Worm (Caenorhabditis elegans) whole organism, L4 larva: ENCODE data around the gene C50D2.6.

Source experiments
- D1046.2 ChIP-seq: fragments of 200-800 bp; sonication (Bioruptor generic); IDR thresholded peaks from 2 replicates; pipeline ENCODE4 v1.3.6; 2022; ENCODE audit warnings: missing genetic modification characterization, missing compliant biosample characterization
- T20F7.1 ChIP-seq: fragments of 200-800 bp; sonication (Bioruptor generic); optimal IDR thresholded peaks from 2 replicates; lab custom pipeline; 2018; ENCODE audit warnings: mild to moderate bottlenecking, missing genetic modification characterization, missing compliant biosample characterization
- Y5F2A.4 ChIP-seq: fragments of 200-800 bp; sonication (Bioruptor generic); optimal IDR thresholded peaks from 2 replicates; lab custom pipeline; 2018; ENCODE audit warnings: mild to moderate bottlenecking, missing genetic modification characterization, missing compliant biosample characterization
- Y75B8A.6 ChIP-seq: fragments of 200-800 bp; sonication (Bioruptor generic); IDR thresholded peaks from 2 replicates; pipeline ENCODE4 v1.3.6; 2022; ENCODE audit warnings: missing genetic modification reagents, missing genetic modification characterization, missing compliant biosample characterization
- ZK337.2 ChIP-seq: fragments of 200-800 bp; sonication (Bioruptor generic); IDR thresholded peaks from 2 replicates; pipeline ENCODE4 v1.3.6; 2022; ENCODE audit warnings: missing genetic modification reagents, missing genetic modification characterization, missing compliant biosample characterization
- aha-1 ChIP-seq: fragments of 150-350 bp; peaks from one replicate; lab custom pipeline; 2014; ENCODE audit warnings: missing biosample characterization, missing genetic modification characterization
- ama-1 ChIP-seq: fragments of 150-350 bp; optimal IDR thresholded peaks from 2 replicates; lab custom pipeline; 2014; ENCODE audit warnings: inconsistent platforms, mixed read lengths
- arid-1 ChIP-seq: fragments of 200-800 bp; sonication (Bioruptor generic); conservative IDR thresholded peaks from 2 replicates; pipeline ENCODE4 v1.3.6; 2022; ENCODE audit warnings: missing genetic modification reagents, missing genetic modification characterization, missing compliant biosample characterization
- attf-4 ChIP-seq: sonication (generic microtip); optimal IDR thresholded peaks from 3 replicates; lab custom pipeline; 2017; ENCODE audit warnings: missing biosample characterization, missing genetic modification characterization
- daf-12 ChIP-seq: fragments of 150-350 bp; optimal IDR thresholded peaks from 2 replicates; lab custom pipeline; 2014; ENCODE audit warnings: missing biosample characterization, missing genetic modification reagents, missing genetic modification characterization
- dmd-8 ChIP-seq: fragments of 200-800 bp; sonication (Bioruptor generic); IDR thresholded peaks from 2 replicates; pipeline ENCODE4 v1.3.6; 2022; ENCODE audit warnings: missing genetic modification characterization, missing compliant biosample characterization
- dpl-1 ChIP-seq: fragments of 150-350 bp; optimal IDR thresholded peaks from 2 replicates; lab custom pipeline; 2014; ENCODE audit warnings: missing biosample characterization, missing genetic modification reagents, missing genetic modification characterization
- egl-27 ChIP-seq: sonication (generic microtip); optimal IDR thresholded peaks from 3 replicates; lab custom pipeline; 2017; ENCODE audit warnings: missing biosample characterization, missing genetic modification reagents, missing genetic modification characterization
- egl-43 ChIP-seq: fragments of 200-800 bp; sonication (Bioruptor generic); IDR thresholded peaks from 2 replicates; pipeline ENCODE4 v1.3.6; 2022; ENCODE audit warnings: missing genetic modification reagents, missing genetic modification characterization, missing compliant biosample characterization
- fos-1 ChIP-seq: fragments of 150-350 bp; optimal IDR thresholded peaks from 2 replicates; lab custom pipeline; 2014; ENCODE audit warnings: missing biosample characterization, missing genetic modification characterization
- gei-8 ChIP-seq: fragments of 200-800 bp; sonication (Bioruptor generic); optimal IDR thresholded peaks from 2 replicates; lab custom pipeline; 2018; ENCODE audit warnings: mild to moderate bottlenecking, missing genetic modification characterization, missing compliant biosample characterization
- hif-1 ChIP-seq, 2 experiments: sonication (generic microtip); optimal IDR thresholded peaks; 2 replicates each; lab custom pipeline; 2016 to 2017; ENCODE audit warnings: missing compliant biosample characterization in 2 of 2, missing genetic modification characterization in 2 of 2, missing genetic modification reagents in 2 of 2, missing genotype in 2 of 2, mild to moderate bottlenecking in 1 of 2
- hlh-11 ChIP-seq: fragments of 200-800 bp; sonication (Bioruptor generic); optimal IDR thresholded peaks from 2 replicates; lab custom pipeline; 2018; ENCODE audit warnings: mild to moderate bottlenecking, missing genetic modification characterization, missing compliant biosample characterization
- hmg-1.1 ChIP-seq: fragments of 200-800 bp; sonication (Bioruptor generic); IDR thresholded peaks from 2 replicates; pipeline ENCODE4 v1.3.6; 2022; ENCODE audit warnings: missing genetic modification reagents, missing genetic modification characterization, missing compliant biosample characterization
- lin-13 ChIP-seq: fragments of 150-350 bp; optimal IDR thresholded peaks from 2 replicates; lab custom pipeline; 2014; ENCODE audit warnings: missing biosample characterization, missing genetic modification reagents, missing genetic modification characterization
- lin-15B ChIP-seq: fragments of 150-350 bp; sonication (generic microtip); optimal IDR thresholded peaks from 3 replicates; lab custom pipeline; 2014; ENCODE audit warnings: missing biosample characterization, missing genetic modification characterization
- lin-38 ChIP-seq: fragments of 200-800 bp; sonication (Bioruptor generic); IDR thresholded peaks from 2 replicates; pipeline ENCODE4 v1.3.6; 2022; ENCODE audit warnings: missing genetic modification reagents, missing genetic modification characterization, missing compliant biosample characterization
- lir-3 ChIP-seq: sonication (generic microtip); optimal IDR thresholded peaks from 2 replicates; lab custom pipeline; 2016; ENCODE audit warnings: mild to moderate bottlenecking, missing genetic modification characterization, missing compliant biosample characterization
- lsy-2 ChIP-seq, 2 experiments: fragments of 150-350 bp in 1 of 2; sonication (generic microtip) in 1 of 2; optimal IDR thresholded peaks; 2 replicates each; lab custom pipeline; 2014 to 2017; ENCODE audit warnings: missing biosample characterization in 2 of 2, missing genetic modification characterization in 2 of 2
- madf-5 ChIP-seq, 2 experiments: fragments of 200-800 bp; sonication (Bioruptor generic); IDR thresholded peaks; 2 replicates each; pipeline ENCODE4 v1.3.6; 2022; ENCODE audit warnings: missing compliant biosample characterization in 2 of 2, missing genetic modification characterization in 2 of 2
- mdl-1 ChIP-seq, 2 experiments: fragments of 150-350 bp in 1 of 2; sonication (generic microtip) in 1 of 2; optimal IDR thresholded peaks; 2 replicates each; lab custom pipeline; 2014 to 2017; ENCODE audit warnings: missing biosample characterization in 2 of 2, missing genetic modification characterization in 2 of 2
- nhr-102 ChIP-seq: sonication (generic microtip); optimal IDR thresholded peaks from 2 replicates; lab custom pipeline; 2016; ENCODE audit warnings: mild to moderate bottlenecking, missing genetic modification characterization, moderate library complexity, missing compliant biosample characterization
- nhr-11 ChIP-seq: fragments of 150-350 bp; optimal IDR thresholded peaks from 2 replicates; lab custom pipeline; 2014; ENCODE audit warnings: missing biosample characterization, missing genetic modification characterization
- nhr-111 ChIP-seq: fragments of 200-800 bp; sonication (Bioruptor generic); optimal IDR thresholded peaks from 2 replicates; lab custom pipeline; 2018; ENCODE audit warnings: mild to moderate bottlenecking, missing genetic modification characterization, missing compliant biosample characterization
- nhr-25 ChIP-seq: sonication (generic microtip); optimal IDR thresholded peaks from 2 replicates; lab custom pipeline; 2017; ENCODE audit warnings: missing genetic modification characterization, mild to moderate bottlenecking, missing compliant biosample characterization, antibody characterized with exemption, moderate library complexity, borderline replicate concordance; ENCODE audit not compliant: insufficient read depth
- nhr-28 ChIP-seq: fragments of 150-350 bp; optimal IDR thresholded peaks from 2 replicates; lab custom pipeline; 2014; ENCODE audit warnings: missing biosample characterization, missing genetic modification characterization
- nhr-41 ChIP-seq: fragments of 200-800 bp; sonication (Bioruptor generic); IDR thresholded peaks from 2 replicates; pipeline ENCODE4 v1.3.6; 2022; ENCODE audit warnings: missing genetic modification reagents, missing genetic modification characterization, missing compliant biosample characterization
- nhr-76 ChIP-seq: fragments of 150-350 bp; optimal IDR thresholded peaks from 2 replicates; lab custom pipeline; 2014; ENCODE audit warnings: missing biosample characterization, missing genetic modification characterization
- pha-4 ChIP-seq, 2 experiments: fragments of 150-350 bp in 1 of 2; fragments of 200-800 bp in 1 of 2; sonication (Bioruptor generic) in 1 of 2; IDR thresholded peaks in 1 of 2; optimal IDR thresholded peaks in 1 of 2; 2 replicates each; pipeline versions ENCODE4 v1.3.6 to Lab custom; 2014 to 2022; ENCODE audit warnings: missing genetic modification characterization in 2 of 2, missing genetic modification reagents in 2 of 2, missing biosample characterization in 1 of 2, missing compliant biosample characterization in 1 of 2
- php-3 ChIP-seq: fragments of 200-800 bp; sonication (Bioruptor generic); IDR thresholded peaks from 2 replicates; pipeline ENCODE4 v1.3.6; 2022; ENCODE audit warnings: missing genetic modification reagents, missing genetic modification characterization, missing compliant biosample characterization
- rbr-2 ChIP-seq: sonication (generic microtip); optimal IDR thresholded peaks from 2 replicates; lab custom pipeline; 2016; ENCODE audit warnings: missing genotype, missing genetic modification characterization, missing compliant biosample characterization
- saeg-2 ChIP-seq: fragments of 200-800 bp; sonication (Bioruptor generic); IDR thresholded peaks from 2 replicates; pipeline ENCODE4 v1.3.6; 2022; ENCODE audit warnings: missing genetic modification reagents, missing genetic modification characterization, missing compliant biosample characterization
- sdz-12 ChIP-seq: fragments of 200-800 bp; sonication (Bioruptor generic); optimal IDR thresholded peaks from 2 replicates; lab custom pipeline; 2018; ENCODE audit warnings: mild to moderate bottlenecking, missing genetic modification characterization, missing compliant biosample characterization
- set-16 ChIP-seq: fragments of 200-800 bp; sonication (Bioruptor generic); IDR thresholded peaks from 2 replicates; pipeline ENCODE4 v1.3.6; 2022; ENCODE audit warnings: missing genetic modification reagents, missing genetic modification characterization, missing compliant biosample characterization
- unc-62 ChIP-seq, 3 experiments: fragments of 150-350 bp in 1 of 3; sonication (generic microtip); optimal IDR thresholded peaks in 2 of 3; peaks in 1 of 3; 1 replicate in 1 of 3; 2 replicates in 2 of 3; lab custom pipeline; 2014 to 2017; ENCODE audit warnings: missing biosample characterization in 3 of 3, missing genetic modification characterization in 3 of 3, missing genetic modification reagents in 3 of 3, missing genotype in 1 of 3
- zfp-2 ChIP-seq: sonication (generic microtip); optimal IDR thresholded peaks from 2 replicates; lab custom pipeline; 2016; ENCODE audit warnings: mild to moderate bottlenecking, missing genetic modification characterization, missing compliant biosample characterization
- ztf-11 ChIP-seq: fragments of 150-350 bp; optimal IDR thresholded peaks from 2 replicates; lab custom pipeline; 2014; ENCODE audit warnings: missing biosample characterization, missing genetic modification characterization

C50D2.6 gene

DNA sequence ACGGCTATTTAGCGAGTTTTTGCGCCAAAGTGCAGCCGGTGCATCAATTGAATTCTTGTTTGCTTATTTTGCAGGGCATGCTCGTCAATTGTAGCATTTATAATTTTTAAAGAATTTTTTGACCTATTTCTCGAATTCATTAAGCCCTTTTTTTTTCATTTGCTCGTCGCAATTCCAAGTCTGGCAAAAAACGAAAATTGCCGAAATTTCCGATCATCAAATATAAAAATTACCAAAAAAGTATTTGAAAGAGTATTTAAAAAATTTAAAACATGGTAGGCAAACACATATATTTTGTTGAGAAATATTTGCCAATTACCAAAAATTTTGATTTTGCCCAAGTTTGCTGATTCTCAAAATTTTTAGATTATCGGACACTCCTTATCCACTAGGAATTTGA lies at the start of gene C50D2.6:
Gene C50D2.6, plus strand, starts transcription at position 301 of the 400 bp plus-strand sequence.
- TF ChIP-seq sdz-12 (no peak), unc-62 (GFP tag; optimal IDR thresholded peaks at IDR 0.05 in 1 of 2; lab: Kevin White, UChicago) (peak in 1 of 2 experiments; percentile 13), unc-62 (tag; optimal IDR thresholded peaks at IDR 0.05; lab: Kevin White, UChicago) (no peak)

DNA sequence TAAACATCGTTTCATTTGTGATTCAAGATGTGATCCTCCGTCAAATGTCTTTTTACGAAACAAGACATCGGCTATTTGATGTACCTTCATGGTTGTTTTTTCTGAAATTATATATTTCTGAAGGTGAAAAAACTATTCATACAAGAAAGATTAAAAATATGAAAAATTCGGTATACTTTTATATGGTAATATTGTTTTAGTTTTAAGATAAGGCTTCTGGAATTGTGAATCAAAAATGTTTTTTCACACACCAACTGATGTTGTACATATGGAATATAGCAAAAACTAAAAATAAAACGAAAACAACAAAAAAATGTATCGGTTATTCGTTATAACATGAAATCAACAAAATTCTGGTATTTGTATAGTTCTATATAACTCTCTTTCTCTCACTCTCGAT lies 47.0 kb upstream of the C50D2.6 start, which contains the start of gene F23F1.6:
Gene F23F1.6, minus strand, starts transcription at position 101 of the 400 bp plus-strand sequence.
- TF ChIP-seq nhr-76 (tag; lab: Kevin White, UChicago) = no peak
- TF ChIP-seq, all 104 proteins: peak for 0

DNA sequence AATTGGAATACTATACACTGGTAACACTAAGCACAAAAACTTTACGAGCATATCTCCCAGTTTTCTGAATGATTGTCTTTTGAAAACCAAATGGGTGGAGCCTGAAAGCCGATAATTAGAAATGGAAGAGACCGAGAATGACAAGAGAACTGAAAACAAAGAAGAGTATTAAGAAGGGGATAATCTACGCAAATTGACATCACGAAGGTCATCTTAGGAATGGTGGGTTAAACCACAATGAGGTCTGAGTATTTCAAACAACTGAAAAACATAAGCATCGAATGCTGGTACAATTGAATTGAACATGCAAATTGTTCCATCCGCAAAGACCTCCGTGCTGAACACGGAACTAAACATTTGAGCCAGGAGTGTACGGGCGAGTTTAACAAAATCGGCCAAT lies 44.8 kb upstream of the C50D2.6 start, which contains the start of gene spp-24:
Gene spp-24, minus strand, starts transcription at position 101 of the 400 bp plus-strand sequence.
- TF ChIP-seq dmd-8 (no peak), nhr-41 (no peak), fos-1 (tag; lab: Kevin White, UChicago) (no peak), rbr-2 (tag; lab: Kevin White, UChicago) (no peak), Y5F2A.4 (GFP tag; lab: Kevin White, UChicago) (no peak), attf-4 (no peak), daf-12 (tag; lab: Kevin White, UChicago) (no peak), sdz-12 (no peak), hlh-11 (no peak), aha-1 (tag; lab: Kevin White, UChicago) (no peak), nhr-25 (tag; lab: Kevin White, UChicago) (no peak), gei-8 (no peak), ZK337.2 (no peak)

- TF ChIP-seq ztf-11 = no peak
- TF ChIP-seq arid-1 (GFP tag; lab: Robert Waterston, UW) = no peak
- TF ChIP-seq nhr-102 (tag; lab: Kevin White, UChicago) = peak; percentile 13
- TF ChIP-seq pha-4 (GFP tag; IDR thresholded peaks at IDR 0.05; lab: Robert Waterston, UW) = peak; percentile 35; the same call in 1 of the 2 replicates
- TF ChIP-seq pha-4 (tag; optimal IDR thresholded peaks at IDR 0.05; lab: Kevin White, UChicago) = no peak
- peak; percentile 14 for TF ChIP-seq T20F7.1
- TF ChIP-seq lin-38 = peak; percentile 58
- no peak for TF ChIP-seq fos-1 (tag; lab: Kevin White, UChicago)
- TF ChIP-seq nhr-28 = no peak
- TF ChIP-seq set-16 (GFP tag; lab: Robert Waterston, UW) = no peak
- TF ChIP-seq egl-27 = no peak
- TF ChIP-seq mdl-1 (tag; optimal IDR thresholded peaks at IDR 0.05; lab: Kevin White, UChicago) = no peak
- TF ChIP-seq ama-1 (lab: Kevin White, UChicago) = no peak
- TF ChIP-seq zfp-2 (tag; lab: Kevin White, UChicago) = no peak
These were observed 42.3 kb upstream of the C50D2.6 start, which contains the start of gene F23F1.10 for ce11 chrII:41914-42313. Gene F23F1.10, minus strand, starts transcription at chrII:41982.

DNA sequence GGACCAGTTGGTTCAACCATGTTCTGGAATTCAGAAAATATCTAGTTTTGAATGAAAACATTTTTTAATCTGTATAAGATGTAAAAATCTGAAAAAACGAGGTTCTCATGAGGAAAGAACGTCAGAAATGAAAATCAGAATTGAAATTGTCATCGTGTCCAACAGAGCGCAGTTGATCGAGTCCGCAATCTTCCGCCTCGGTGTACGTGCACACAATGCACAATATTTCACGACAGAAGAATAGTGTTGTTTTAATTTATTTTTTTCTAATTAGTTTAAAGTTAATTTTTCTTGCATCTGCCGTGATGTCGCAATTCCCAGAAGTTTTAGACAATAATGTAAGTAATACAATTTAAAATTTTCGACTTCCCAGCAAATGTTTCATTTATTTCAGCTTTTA lies 40.6 kb upstream of the C50D2.6 start, which contains the start of gene nfyc-1:
Gene nfyc-1, plus strand, starts transcription at position 268 of the 400 bp plus-strand sequence.
- TF ChIP-seq egl-43 (GFP tag; lab: Robert Waterston, UW) (no peak), hif-1 (tag; optimal IDR thresholded peaks at IDR 0.05; lab: Kevin White, UChicago) (peak in 1 of 2 experiments; percentile 5), unc-62 (GFP tag; optimal IDR thresholded peaks at IDR 0.05 in 1 of 2; lab: Kevin White, UChicago) (no peak), unc-62 (tag; optimal IDR thresholded peaks at IDR 0.05; lab: Kevin White, UChicago) (no peak), nhr-11 (no peak), fos-1 (tag; lab: Kevin White, UChicago) (no peak), dpl-1 (peak; percentile 66), lsy-2 (tag; optimal IDR thresholded peaks at IDR 0.05; lab: Kevin White, UChicago) (peak in 1 of 2 experiments; percentile 83), hmg-1.1 (GFP tag; lab: Robert Waterston, UW) (peak; percentile 52; the same call in 1 of the 2 replicates), nhr-102 (tag; lab: Kevin White, UChicago) (no peak), Y75B8A.6 (GFP tag; lab: Robert Waterston, UW) (no peak), php-3 (GFP tag; lab: Robert Waterston, UW) (no peak), gei-8 (no peak), lin-38 (peak; percentile 89), set-16 (GFP tag; lab: Robert Waterston, UW) (no peak), lin-15B (tag; lab: Kevin White, UChicago) (no peak), ama-1 (lab: Kevin White, UChicago) (peak; percentile 22), lir-3 (tag; lab: Kevin White, UChicago) (no peak), saeg-2 (GFP tag; lab: Robert Waterston, UW) (no peak), lin-13 (GFP tag; lab: Kevin White, UChicago) (peak; percentile 63), madf-5 (GFP tag; IDR thresholded peaks at IDR 0.05; lab: Robert Waterston, UW) (no peak), D1046.2 (GFP tag; lab: Robert Waterston, UW) (no peak), rbr-2 (tag; lab: Kevin White, UChicago) (peak; percentile 7), nhr-111 (GFP tag; lab: Kevin White, UChicago) (no peak)
